Worm (Caenorhabditis elegans) whole organism, early embryonic: ENCODE data around the gene F09C6.12.

Source experiments
- ama-1 ChIP-seq: fragments of 150-350 bp; optimal IDR thresholded peaks from 2 replicates; lab custom pipeline; 2014
- ceh-13 ChIP-seq: fragments of 200-800 bp; sonication (Bioruptor generic); optimal IDR thresholded peaks from 2 replicates; lab custom pipeline; 2018; ENCODE audit warnings: mild to moderate bottlenecking, missing genetic modification characterization, missing compliant biosample characterization
- flt-1 ChIP-seq: fragments of 200-800 bp; sonication (Bioruptor generic); IDR thresholded peaks from 2 replicates; pipeline ENCODE4 v1.3.6; 2022; ENCODE audit warnings: missing genetic modification characterization, missing compliant biosample characterization
- hmbx-1 ChIP-seq: sonication (generic microtip); optimal IDR thresholded peaks from 2 replicates; lab custom pipeline; 2016; ENCODE audit warnings: mild to moderate bottlenecking, missing genetic modification characterization, missing compliant biosample characterization
- scrt-1 ChIP-seq: fragments of 200-800 bp; sonication (Bioruptor generic); IDR thresholded peaks from 2 replicates; pipeline ENCODE4 v1.3.6; 2022; ENCODE audit warnings: missing genetic modification characterization, missing compliant biosample characterization
- tbx-11 ChIP-seq: fragments of 200-800 bp; sonication (Bioruptor generic); IDR thresholded peaks from 2 replicates; pipeline ENCODE4 v1.3.6; 2022; ENCODE audit warnings: missing genetic modification characterization, missing compliant biosample characterization
- tra-4 ChIP-seq: sonication (generic microtip); optimal IDR thresholded peaks from 2 replicates; lab custom pipeline; 2017; ENCODE audit warnings: missing genetic modification characterization, missing compliant biosample characterization

DNA sequence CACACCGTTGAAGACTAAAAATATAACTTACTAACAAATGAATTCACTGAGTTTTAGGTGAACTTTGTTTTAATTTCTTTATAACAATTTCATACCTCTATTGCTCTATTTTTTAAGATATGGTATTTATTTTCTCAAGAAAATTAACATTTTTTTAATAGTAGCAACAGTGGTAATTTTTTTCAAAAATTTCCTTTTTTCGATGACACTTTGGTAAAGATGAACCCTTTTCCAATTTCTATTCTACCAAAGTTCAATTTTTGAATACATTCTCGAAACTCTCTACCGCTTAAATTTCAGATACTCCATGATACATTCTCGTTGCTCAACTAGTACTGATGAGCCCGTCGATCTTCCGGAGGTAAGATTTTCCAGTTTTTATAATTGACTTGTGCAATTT, 29.3 kb downstream of the F09C6.12 start, which contains the start of gene nhr-116:
- TF ChIP-seq ceh-13 (GFP tag; lab: Kevin White, UChicago) (no peak), hmbx-1 (tag; lab: Kevin White, UChicago) (no peak), ama-1 (lab: Kevin White, UChicago) (no peak), scrt-1 (GFP tag; lab: Robert Waterston, UW) (no peak), flt-1 (no peak), tbx-11 (GFP tag; lab: Robert Waterston, UW) (no peak), tra-4 (no peak)
